Worm (Caenorhabditis elegans): ENCODE results near the gene srj-57.

ce11 chrV:2870127-2870526 is 14.8 kb upstream of the srj-57 start, which contains the start of gene srh-243:
- TF ChIP-seq nfya-1 (tag; optimal IDR thresholded peaks at IDR 0.05): no peak
- TF ChIP-seq tbx-2 (tag; optimal IDR thresholded peaks at IDR 0.05): no peak
- no peak for TF ChIP-seq ceh-24 (tag; optimal IDR thresholded peaks at IDR 0.05)
- TF ChIP-seq dmd-4 (tag; optimal IDR thresholded peaks at IDR 0.05; ENCODE audit: borderline replicate concordance): no peak
- TF ChIP-seq pax-1 (tag; optimal IDR thresholded peaks at IDR 0.05): no peak
- no peak for TF ChIP-seq ama-1 (optimal IDR thresholded peaks at IDR 0.05)
- no peak for TF ChIP-seq sdc-2 (tag; optimal IDR thresholded peaks at IDR 0.05)
- no peak for TF ChIP-seq pag-3 (tag; optimal IDR thresholded peaks at IDR 0.05; ENCODE audit: borderline replicate concordance)
- no peak for TF ChIP-seq pqm-1 (tag; optimal IDR thresholded peaks at IDR 0.05)
- TF ChIP-seq hlh-6 (tag; optimal IDR thresholded peaks at IDR 0.05): no peak
- TF ChIP-seq mec-3 (tag; optimal IDR thresholded peaks at IDR 0.05; ENCODE audit: borderline replicate concordance): no peak
- no peak for TF ChIP-seq ceh-34 (tag; optimal IDR thresholded peaks at IDR 0.05)
- TF ChIP-seq rnt-1 (tag; optimal IDR thresholded peaks at IDR 0.05): no peak
- TF ChIP-seq ets-4 (tag; optimal IDR thresholded peaks at IDR 0.05): no peak
